Worm (Caenorhabditis elegans) whole organism, L4 larva: Measurements from ENCODE around the gene Y47D7A.17.

ENCODE experiments used
- F49E8.2 ChIP-seq: sonication (generic microtip); optimal IDR thresholded peaks from 2 replicates; lab custom pipeline; 2016; ENCODE audit warnings: missing compliant biosample characterization, mild to moderate bottlenecking, missing genetic modification characterization, borderline replicate concordance
- R02D3.7 ChIP-seq: fragments of 150-350 bp; sonication (generic microtip); optimal IDR thresholded peaks from 3 replicates; lab custom pipeline; 2014; ENCODE audit warnings: missing biosample characterization, missing genetic modification characterization
- ama-1 ChIP-seq: fragments of 150-350 bp; optimal IDR thresholded peaks from 2 replicates; lab custom pipeline; 2014; ENCODE audit warnings: inconsistent platforms, mixed read lengths
- attf-4 ChIP-seq: sonication (generic microtip); optimal IDR thresholded peaks from 3 replicates; lab custom pipeline; 2017; ENCODE audit warnings: missing biosample characterization, missing genetic modification characterization
- daf-8 ChIP-seq: fragments of 200-800 bp; sonication (Bioruptor generic); IDR thresholded peaks from 2 replicates; pipeline ENCODE4 v1.3.6; 2022; ENCODE audit warnings: missing genetic modification characterization, missing compliant biosample characterization
- dpl-1 ChIP-seq: fragments of 150-350 bp; optimal IDR thresholded peaks from 2 replicates; lab custom pipeline; 2014; ENCODE audit warnings: missing biosample characterization, missing genetic modification reagents, missing genetic modification characterization
- egl-27 ChIP-seq: sonication (generic microtip); optimal IDR thresholded peaks from 3 replicates; lab custom pipeline; 2017; ENCODE audit warnings: missing biosample characterization, missing genetic modification reagents, missing genetic modification characterization
- hif-1 ChIP-seq, 2 experiments: sonication (generic microtip); optimal IDR thresholded peaks; 2 replicates each; lab custom pipeline; 2016 to 2017; ENCODE audit warnings: missing compliant biosample characterization in 2 of 2, missing genetic modification characterization in 2 of 2, missing genetic modification reagents in 2 of 2, missing genotype in 2 of 2, mild to moderate bottlenecking in 1 of 2
- lir-3 ChIP-seq: sonication (generic microtip); optimal IDR thresholded peaks from 2 replicates; lab custom pipeline; 2016; ENCODE audit warnings: mild to moderate bottlenecking, missing genetic modification characterization, missing compliant biosample characterization
- nhr-237 ChIP-seq: sonication (generic microtip); optimal IDR thresholded peaks from 2 replicates; lab custom pipeline; 2017; ENCODE audit warnings: missing biosample characterization, missing genetic modification characterization
- pha-4 ChIP-seq, 2 experiments: fragments of 150-350 bp in 1 of 2; fragments of 200-800 bp in 1 of 2; sonication (Bioruptor generic) in 1 of 2; IDR thresholded peaks in 1 of 2; optimal IDR thresholded peaks in 1 of 2; 2 replicates each; pipeline versions ENCODE4 v1.3.6 to Lab custom; 2014 to 2022; ENCODE audit warnings: missing genetic modification characterization in 2 of 2, missing genetic modification reagents in 2 of 2, missing biosample characterization in 1 of 2, missing compliant biosample characterization in 1 of 2
- zfp-3 ChIP-seq: fragments of 200-800 bp; sonication (Bioruptor generic); conservative IDR thresholded peaks from 2 replicates; pipeline ENCODE4 v1.3.6; 2022; ENCODE audit warnings: missing genetic modification reagents, missing genetic modification characterization, missing compliant biosample characterization

DNA sequence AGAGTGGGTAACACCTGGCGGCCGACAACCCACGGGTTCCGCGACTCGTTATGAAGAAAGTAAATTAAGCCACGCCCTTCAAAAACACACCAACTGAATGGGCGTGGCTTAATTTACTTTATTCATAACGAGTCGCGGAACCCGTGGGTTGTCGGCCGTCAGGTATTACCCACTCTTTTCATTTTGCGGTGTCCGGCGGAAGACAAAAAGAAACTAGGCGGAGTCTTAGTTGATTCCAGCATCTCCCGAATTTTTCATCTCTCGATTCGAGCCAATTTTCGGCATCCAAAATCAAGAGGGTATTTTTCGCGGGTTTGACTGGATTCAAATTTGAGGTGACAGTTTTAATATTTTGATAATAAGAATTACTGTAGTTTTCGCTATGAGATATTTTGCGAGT, 36.0 kb upstream of the Y47D7A.17 start:
- no peak for TF ChIP-seq dpl-1
- no peak for TF ChIP-seq ama-1 (lab: Kevin White, UChicago)
- no peak for TF ChIP-seq hif-1 (tag; optimal IDR thresholded peaks at IDR 0.05; lab: Kevin White, UChicago)
- TF ChIP-seq daf-8 (GFP tag; lab: Robert Waterston, UW), result no peak
- TF ChIP-seq pha-4 (GFP tag; IDR thresholded peaks at IDR 0.05; lab: Robert Waterston, UW), result no peak
- no peak for TF ChIP-seq pha-4 (tag; optimal IDR thresholded peaks at IDR 0.05; lab: Kevin White, UChicago)
- no peak for TF ChIP-seq egl-27 (tag; lab: Kevin White, UChicago)
- TF ChIP-seq R02D3.7 (tag; lab: Kevin White, UChicago), result no peak
- TF ChIP-seq zfp-3, result no peak
- TF ChIP-seq attf-4 (tag; lab: Kevin White, UChicago), result no peak
- no peak for TF ChIP-seq lir-3
- no peak for TF ChIP-seq nhr-237
- peak; percentile 52 for TF ChIP-seq F49E8.2 (tag; lab: Kevin White, UChicago)
